Worm (Caenorhabditis elegans) whole organism, L3 larva: ENCODE results near the gene F20G2.2.

ENCODE experiments used
- ZK546.5 ChIP-seq: sonication (generic microtip); optimal IDR thresholded peaks from 2 replicates; lab custom pipeline; 2017; ENCODE audit warnings: missing biosample characterization, missing genetic modification characterization
- aly-2 ChIP-seq: fragments of 150-350 bp; optimal IDR thresholded peaks from 2 replicates; lab custom pipeline; 2014; ENCODE audit warnings: missing biosample characterization, missing genetic modification characterization
- ceh-28 ChIP-seq: fragments of 150-350 bp; optimal IDR thresholded peaks from 2 replicates; lab custom pipeline; 2014; ENCODE audit warnings: missing biosample characterization, missing genetic modification reagents, missing genetic modification characterization
- ceh-82 ChIP-seq: fragments of 150-350 bp; optimal IDR thresholded peaks from 2 replicates; lab custom pipeline; 2014; ENCODE audit warnings: missing biosample characterization, missing genetic modification characterization
- ceh-9 ChIP-seq: sonication (generic microtip); optimal IDR thresholded peaks from 2 replicates; lab custom pipeline; 2018; ENCODE audit warnings: missing biosample characterization, missing genetic modification characterization
- daf-12 ChIP-seq: fragments of 150-350 bp; optimal IDR thresholded peaks from 2 replicates; lab custom pipeline; 2014; ENCODE audit warnings: missing biosample characterization, missing genetic modification reagents, missing genetic modification characterization
- elt-1 ChIP-seq: fragments of 150-350 bp; optimal IDR thresholded peaks from 2 replicates; lab custom pipeline; 2014; ENCODE audit warnings: missing biosample characterization, missing genetic modification characterization
- elt-2 ChIP-seq: sonication (generic microtip); optimal IDR thresholded peaks from 2 replicates; lab custom pipeline; 2016; ENCODE audit warnings: missing genetic modification reagents, mild to moderate bottlenecking, missing genetic modification characterization, missing compliant biosample characterization
- elt-3 ChIP-seq, 3 experiments: fragments of 150-350 bp in 1 of 3; sonication (generic microtip) in 2 of 3; optimal IDR thresholded peaks; 2 replicates in 2 of 3; 4 replicates in 1 of 3; lab custom pipeline; 2014 to 2017; ENCODE audit warnings: missing biosample characterization in 3 of 3, missing genetic modification characterization in 3 of 3
- fkh-2 ChIP-seq: fragments of 150-350 bp; optimal IDR thresholded peaks from 2 replicates; lab custom pipeline; 2014; ENCODE audit warnings: missing biosample characterization, missing genetic modification reagents, missing genetic modification characterization
- fos-1 ChIP-seq: fragments of 150-350 bp; optimal IDR thresholded peaks from 2 replicates; lab custom pipeline; 2014; ENCODE audit warnings: missing biosample characterization, missing genetic modification characterization
- hmg-11 ChIP-seq: sonication (generic microtip); optimal IDR thresholded peaks from 2 replicates; lab custom pipeline; 2016; ENCODE audit warnings: missing genetic modification characterization, missing compliant biosample characterization
- jun-1 ChIP-seq: fragments of 150-350 bp; optimal IDR thresholded peaks from 2 replicates; lab custom pipeline; 2014; ENCODE audit warnings: missing biosample characterization, missing genetic modification reagents, missing genetic modification characterization
- lin-15B ChIP-seq: fragments of 150-350 bp; optimal IDR thresholded peaks from 2 replicates; lab custom pipeline; 2014; ENCODE audit warnings: missing biosample characterization, missing genetic modification characterization
- lin-39 ChIP-seq: fragments of 150-350 bp; optimal IDR thresholded peaks from 2 replicates; lab custom pipeline; 2018; ENCODE audit warnings: missing biosample characterization, missing genetic modification reagents, missing genetic modification characterization
- mdl-1 ChIP-seq: fragments of 150-350 bp; optimal IDR thresholded peaks from 2 replicates; lab custom pipeline; 2014; ENCODE audit warnings: missing biosample characterization, missing genetic modification characterization
- mml-1 ChIP-seq: fragments of 150-350 bp; sonication (generic microtip); optimal IDR thresholded peaks from 3 replicates; lab custom pipeline; 2014; ENCODE audit warnings: missing biosample characterization, missing genetic modification characterization
- nfya-1 ChIP-seq: sonication (generic microtip); optimal IDR thresholded peaks from 2 replicates; lab custom pipeline; 2017; ENCODE audit warnings: missing genetic modification characterization, mild to moderate bottlenecking, missing compliant biosample characterization, antibody characterized with exemption, moderate library complexity; ENCODE audit not compliant: insufficient read depth
- nhr-11 ChIP-seq: fragments of 150-350 bp; optimal IDR thresholded peaks from 2 replicates; lab custom pipeline; 2014; ENCODE audit warnings: missing biosample characterization, missing genetic modification characterization
- nhr-43 ChIP-seq: sonication (generic microtip); optimal IDR thresholded peaks from 2 replicates; lab custom pipeline; 2016; ENCODE audit warnings: mild to moderate bottlenecking, missing genetic modification characterization, missing compliant biosample characterization; ENCODE audit not compliant: poor library complexity, severe bottlenecking
- nhr-76 ChIP-seq: fragments of 150-350 bp; sonication (generic microtip); optimal IDR thresholded peaks from 5 replicates; lab custom pipeline; 2014; ENCODE audit warnings: missing biosample characterization, missing genetic modification characterization
- nhr-77 ChIP-seq: fragments of 150-350 bp; optimal IDR thresholded peaks from 2 replicates; lab custom pipeline; 2014; ENCODE audit warnings: missing biosample characterization, missing genetic modification characterization
- pha-4 ChIP-seq: fragments of 150-350 bp; optimal IDR thresholded peaks from 2 replicates; lab custom pipeline; 2014; ENCODE audit warnings: missing biosample characterization, missing genetic modification reagents, missing genetic modification characterization
- pqm-1 ChIP-seq: fragments of 150-350 bp; optimal IDR thresholded peaks from 2 replicates; lab custom pipeline; 2017; ENCODE audit warnings: missing biosample characterization, missing genetic modification characterization, inconsistent platforms
- skn-1 ChIP-seq: fragments of 150-350 bp; optimal IDR thresholded peaks from 2 replicates; lab custom pipeline; 2014; ENCODE audit warnings: missing biosample characterization, missing genetic modification characterization
- snpc-4 ChIP-seq: fragments of 150-350 bp; optimal IDR thresholded peaks from 2 replicates; lab custom pipeline; 2014; ENCODE audit warnings: missing biosample characterization, missing genetic modification characterization
- tbx-2 ChIP-seq: sonication (generic microtip); optimal IDR thresholded peaks from 2 replicates; lab custom pipeline; 2016; ENCODE audit warnings: mild to moderate bottlenecking, missing genetic modification characterization, missing compliant biosample characterization
- unc-62 ChIP-seq: fragments of 150-350 bp; sonication (generic microtip); optimal IDR thresholded peaks from 4 replicates; lab custom pipeline; 2014; ENCODE audit warnings: missing biosample characterization, missing genetic modification reagents, missing genetic modification characterization
- ztf-4 ChIP-seq: fragments of 150-350 bp; optimal IDR thresholded peaks from 2 replicates; lab custom pipeline; 2014; ENCODE audit warnings: missing biosample characterization, missing genetic modification characterization

Gene F20G2.2

DNA sequence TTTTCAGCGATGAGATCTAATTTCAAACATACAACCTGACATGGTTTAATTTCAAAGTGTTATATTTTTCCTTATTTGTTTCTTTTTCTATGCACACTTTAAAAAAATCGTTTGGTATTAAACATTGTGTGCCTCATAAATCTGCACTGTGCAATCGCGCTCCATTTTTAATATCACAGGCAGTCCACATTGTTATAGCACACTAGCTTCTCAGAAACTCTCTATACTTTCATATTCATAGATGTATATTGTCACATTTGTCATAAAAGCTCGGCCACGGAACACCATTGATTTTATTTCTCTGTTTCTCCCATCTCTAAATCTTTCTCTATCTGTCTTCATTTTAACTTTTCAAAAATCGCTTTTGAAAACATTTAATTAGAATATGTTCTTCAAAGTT is 1.1 kb upstream of the F20G2.2 start:
- TF ChIP-seq nhr-76 (tag; lab: Kevin White, UChicago) (no peak), fos-1 (tag; lab: Kevin White, UChicago) (no peak), snpc-4 (peak; percentile 56), lin-15B (tag; lab: Kevin White, UChicago) (peak; percentile 66), elt-3 (tag; optimal IDR thresholded peaks at IDR 0.05; lab: Kevin White, UChicago) (no peak), ceh-82 (no peak), tbx-2 (tag; lab: Kevin White, UChicago) (no peak), aly-2 (tag; lab: Kevin White, UChicago) (no peak), lin-39 (tag; lab: Kevin White, UChicago) (peak; percentile 34), pha-4 (tag; lab: Kevin White, UChicago) (peak; percentile 49), nfya-1 (tag; lab: Kevin White, UChicago) (peak; percentile 29)

- TF ChIP-seq mml-1 (tag; lab: Kevin White, UChicago): no peak
- TF ChIP-seq ceh-28: no peak
- TF ChIP-seq elt-3 (tag; optimal IDR thresholded peaks at IDR 0.05; lab: Kevin White, UChicago): no peak
These were observed 2.7 kb downstream of the F20G2.2 start, which contains the start of gene F20G2.1 for ce11 chrV:13753481-13753880. F20G2.1 (minus strand) TSS chrV:13753581.

- TF ChIP-seq elt-2 (tag; lab: Kevin White, UChicago): peak; percentile 71
- TF ChIP-seq nhr-11: no peak
- no peak for TF ChIP-seq tbx-2 (tag; lab: Kevin White, UChicago)
- TF ChIP-seq fkh-2 (tag; lab: Kevin White, UChicago): no peak
- peak; percentile 40 for TF ChIP-seq pqm-1 (tag; lab: Kevin White, UChicago)
These were observed 4.4 kb downstream of the F20G2.2 start, which contains the start of gene cld-9 for ce11 chrV:13751811-13752210. cld-9 (minus strand) TSS chrV:13751891.

- TF ChIP-seq fos-1 (tag; lab: Kevin White, UChicago): no peak
These were observed 7.6 kb downstream of the F20G2.2 start, which contains the start of gene F35E12.10 for ce11 chrV:13748658-13749057. F35E12.10 (minus strand) TSS chrV:13748758.

ce11 chrV:13744901-13745300 is 11.3 kb downstream of the F20G2.2 start, which contains the start of gene F35E12.9:
F35E12.9 (minus strand) TSS chrV:13745127.
- TF ChIP-seq ceh-9 (tag; lab: Kevin White, UChicago) (no peak), lin-39 (tag; lab: Kevin White, UChicago) (no peak), pha-4 (tag; lab: Kevin White, UChicago) (peak; percentile 61), jun-1 (peak; percentile 49), nhr-77 (tag; lab: Kevin White, UChicago) (no peak), pqm-1 (tag; lab: Kevin White, UChicago) (peak; percentile 94), elt-2 (tag; lab: Kevin White, UChicago) (peak; percentile 95)
- TF ChIP-seq, all 47 proteins: peak for 4

- peak; percentile 86 for TF ChIP-seq elt-2 (tag; lab: Kevin White, UChicago)
- TF ChIP-seq pqm-1 (tag; lab: Kevin White, UChicago): peak; percentile 80
- TF ChIP-seq jun-1: no peak
- no peak for TF ChIP-seq daf-12 (tag; lab: Kevin White, UChicago)
- TF ChIP-seq, all 47 proteins: peak for 2
These were observed 16.3 kb downstream of the F20G2.2 start for ce11 chrV:13739901-13740300.

DNA sequence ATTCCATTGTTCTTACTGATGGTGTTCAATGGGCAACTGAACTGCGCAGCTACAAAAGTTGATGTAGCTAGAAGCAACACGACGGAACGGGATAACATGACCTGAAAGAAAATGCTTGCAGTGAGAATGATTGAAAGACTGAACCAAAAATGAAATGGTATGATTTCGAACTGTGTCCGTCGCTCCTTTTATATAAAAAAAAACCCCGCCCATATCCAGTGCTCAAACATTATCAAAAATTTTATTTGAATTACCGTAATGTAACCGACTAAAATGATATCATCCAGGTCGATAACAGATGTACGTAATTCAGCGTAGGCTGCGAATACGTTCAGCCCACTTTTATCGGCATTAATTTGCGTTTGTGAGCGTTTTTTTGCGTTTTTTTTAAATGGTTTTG is 17.8 kb downstream of the F20G2.2 start, which contains the start of gene irg-5:
Gene irg-5, minus strand, starts transcription at position 101 of the 400 bp plus-strand sequence.
- no peak for TF ChIP-seq elt-1
- no peak for TF ChIP-seq lin-15B (tag; lab: Kevin White, UChicago)
- no peak for TF ChIP-seq skn-1
- no peak for TF ChIP-seq nhr-43 (tag; lab: Kevin White, UChicago)
- TF ChIP-seq ZK546.5 (tag; lab: Kevin White, UChicago): no peak
- TF ChIP-seq pha-4 (tag; lab: Kevin White, UChicago): no peak
- no peak for TF ChIP-seq unc-62 (GFP tag; lab: Kevin White, UChicago)
- TF ChIP-seq ztf-4 (tag; lab: Kevin White, UChicago): no peak
- TF ChIP-seq mdl-1 (tag; lab: Kevin White, UChicago): no peak
- no peak for TF ChIP-seq nfya-1 (tag; lab: Kevin White, UChicago)
- no peak for TF ChIP-seq hmg-11 (tag; lab: Kevin White, UChicago)
- TF ChIP-seq, all 47 proteins: peak for 0
